Fruit fly (Drosophila melanogaster): ENCODE measurements around the gene Tmem43.

Tmem43 gene

DNA sequence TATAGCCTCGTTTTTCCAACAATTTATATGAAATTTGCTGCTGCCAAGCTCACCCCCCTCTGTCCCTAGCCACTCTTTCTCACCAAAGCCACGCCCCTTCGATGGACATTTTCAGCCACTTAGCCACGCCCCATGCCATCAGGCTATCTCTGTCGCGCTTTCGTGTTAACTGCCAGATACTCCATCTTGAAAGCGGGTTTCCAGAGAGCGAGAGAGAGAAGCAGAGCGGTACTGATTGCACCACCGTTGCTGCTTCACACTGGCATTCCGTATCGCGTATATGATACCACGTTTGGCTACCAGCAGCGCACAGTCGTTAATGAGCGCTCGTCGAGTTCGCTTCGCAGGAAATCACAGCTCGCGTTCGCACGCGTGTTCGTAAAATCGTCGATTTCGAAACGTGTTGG is 33.0 kb upstream of the Tmem43 start, which contains the start of gene exex:
Gene exex, plus strand, starts transcription at position 307 of the 407 bp plus-strand sequence.
- TF ChIP-seq pad (GFP tag; optimal IDR thresholded peaks at IDR 0.05) (no peak), CG11617 (GFP tag; optimal IDR thresholded peaks at IDR 0.05) (no peak), Mnt (GFP tag; optimal IDR thresholded peaks at IDR 0.05) (peak; percentile 35), CG5204 (GFP tag; optimal IDR thresholded peaks at IDR 0.05) (no peak), CG7045 (GFP tag; optimal IDR thresholded peaks at IDR 0.05) (no peak)

- TF ChIP-seq Hr96 (GFP tag; optimal IDR thresholded peaks at IDR 0.05) (no peak), tj (GFP tag; optimal IDR thresholded peaks at IDR 0.05) (no peak), CG12768 (GFP tag; optimal IDR thresholded peaks at IDR 0.05) (no peak), CG14711 (tag; optimal IDR thresholded peaks at IDR 0.05) (no peak), Clk (GFP tag; optimal IDR thresholded peaks at IDR 0.05) (no peak), ovo (GFP tag; optimal IDR thresholded peaks at IDR 0.05) (no peak), kay (GFP tag; ENCODE audit: borderline replicate concordance) (no peak), CG33017 (tag; optimal IDR thresholded peaks at IDR 0.05) (no peak), CG7101 (tag; optimal IDR thresholded peaks at IDR 0.05) (no peak), pad (GFP tag; optimal IDR thresholded peaks at IDR 0.05) (no peak), cnc (optimal IDR thresholded peaks at IDR 0.05) (no peak)
Observed at dm6 chr3L:7946222-7946621, 31.3 kb upstream of the Tmem43 start, which contains the start of gene CG43880. Gene CG43880 (minus strand): TSS chr3L:7946322.

dm6 chr3L:7943950-7944349 is 29.0 kb upstream of the Tmem43 start:
- TF ChIP-seq cic (GFP tag; optimal IDR thresholded peaks at IDR 0.05) (no peak), kay (GFP tag; ENCODE audit: borderline replicate concordance) (peak; percentile 43)

dm6 chr3L:7943046-7943445 is 28.1 kb upstream of the Tmem43 start:
- TF ChIP-seq cnc (optimal IDR thresholded peaks at IDR 0.05) = no peak

dm6 chr3L:7942403-7942952 is 27.6 kb upstream of the Tmem43 start:
- TF ChIP-seq CG7045 (GFP tag; optimal IDR thresholded peaks at IDR 0.05) (peak; percentile 19), tj (GFP tag; optimal IDR thresholded peaks at IDR 0.05) (no peak), kay (GFP tag; ENCODE audit: borderline replicate concordance) (peak; percentile 27), toe (GFP tag; optimal IDR thresholded peaks at IDR 0.05) (no peak)

DNA sequence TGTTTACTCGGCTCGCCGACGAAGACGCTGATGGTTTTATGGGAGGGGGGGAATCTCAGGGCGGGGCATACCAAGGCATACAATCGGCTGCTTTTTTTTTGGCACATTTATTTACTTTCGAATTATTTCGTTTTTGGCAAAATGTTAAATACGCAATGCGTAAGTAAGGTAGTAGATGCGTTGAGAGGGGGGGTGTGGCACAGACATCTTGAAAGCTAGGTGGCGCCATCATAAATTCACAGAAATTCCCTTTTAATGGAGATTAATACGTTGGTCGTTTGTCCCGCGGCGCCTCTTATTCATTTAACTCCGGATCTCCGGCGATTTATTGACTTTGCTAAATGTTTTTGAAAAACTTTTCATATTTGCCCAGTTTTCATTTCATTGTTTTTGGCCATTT is 26.6 kb upstream of the Tmem43 start:
- TF ChIP-seq CG11617 (GFP tag; optimal IDR thresholded peaks at IDR 0.05) (no peak), bab1 (GFP tag; optimal IDR thresholded peaks at IDR 0.05) (no peak), CG5204 (GFP tag; optimal IDR thresholded peaks at IDR 0.05) (no peak), toe (GFP tag; optimal IDR thresholded peaks at IDR 0.05) (no peak), CG33017 (tag; optimal IDR thresholded peaks at IDR 0.05) (no peak), pad (GFP tag; optimal IDR thresholded peaks at IDR 0.05) (no peak), kay (GFP tag; ENCODE audit: borderline replicate concordance) (no peak), CG7045 (GFP tag; optimal IDR thresholded peaks at IDR 0.05) (no peak), Clk (GFP tag; optimal IDR thresholded peaks at IDR 0.05) (no peak), CG1620 (GFP tag; optimal IDR thresholded peaks at IDR 0.05) (no peak), ovo (GFP tag; optimal IDR thresholded peaks at IDR 0.05) (no peak), cic (GFP tag; optimal IDR thresholded peaks at IDR 0.05) (no peak), CG7101 (tag; optimal IDR thresholded peaks at IDR 0.05) (no peak), Hr96 (GFP tag; optimal IDR thresholded peaks at IDR 0.05) (no peak), CG12768 (GFP tag; optimal IDR thresholded peaks at IDR 0.05) (no peak)

- TF ChIP-seq CG7045 (GFP tag; optimal IDR thresholded peaks at IDR 0.05) (no peak), bab1 (GFP tag; optimal IDR thresholded peaks at IDR 0.05) (no peak), Mnt (GFP tag; optimal IDR thresholded peaks at IDR 0.05) (no peak), Hr96 (GFP tag; optimal IDR thresholded peaks at IDR 0.05) (no peak), pad (GFP tag; optimal IDR thresholded peaks at IDR 0.05) (no peak), cic (GFP tag; optimal IDR thresholded peaks at IDR 0.05) (no peak), Crg-1 (GFP tag; optimal IDR thresholded peaks at IDR 0.05) (no peak), Clk (GFP tag; optimal IDR thresholded peaks at IDR 0.05) (no peak), CG11617 (GFP tag; optimal IDR thresholded peaks at IDR 0.05) (no peak), cnc (optimal IDR thresholded peaks at IDR 0.05) (no peak), CG12768 (GFP tag; optimal IDR thresholded peaks at IDR 0.05) (no peak), tj (GFP tag; optimal IDR thresholded peaks at IDR 0.05) (no peak), CG1620 (GFP tag; optimal IDR thresholded peaks at IDR 0.05) (no peak), CG33017 (tag; optimal IDR thresholded peaks at IDR 0.05) (no peak), CG14711 (tag; optimal IDR thresholded peaks at IDR 0.05) (no peak), CG5204 (GFP tag; optimal IDR thresholded peaks at IDR 0.05) (no peak), CG7101 (tag; optimal IDR thresholded peaks at IDR 0.05) (no peak)
Observed at dm6 chr3L:7940558-7941238, 25.8 kb upstream of the Tmem43 start.

Data from whole organism, adult.